Fruit fly (Drosophila melanogaster) whole organism, pupa: ENCODE data around the gene smog.

ENCODE experiments used
- CG12605 ChIP-seq: fragments of 200-800 bp; sonication (Bioruptor generic); IDR thresholded peaks from 2 replicates; pipeline ENCODE4 v1.3.6; 2022; ENCODE audit warnings: missing biosample characterization, missing genetic modification characterization
- CG34367 ChIP-seq: fragments of 200-800 bp; sonication (Bioruptor generic); optimal IDR thresholded peaks from 2 replicates; lab custom pipeline; 2018; ENCODE audit warnings: missing biosample characterization, mild to moderate bottlenecking, missing genetic modification characterization
- Ets98B ChIP-seq: fragments of 200-800 bp; sonication (Bioruptor generic); IDR thresholded peaks from 2 replicates; pipeline ENCODE4 v1.3.6; 2022; ENCODE audit warnings: missing biosample characterization, missing genetic modification characterization
- rn ChIP-seq: fragments of 200-800 bp; sonication (Bioruptor generic); IDR thresholded peaks from 2 replicates; pipeline ENCODE4 v1.3.6; 2022; ENCODE audit warnings: missing biosample characterization, missing genetic modification characterization

DNA sequence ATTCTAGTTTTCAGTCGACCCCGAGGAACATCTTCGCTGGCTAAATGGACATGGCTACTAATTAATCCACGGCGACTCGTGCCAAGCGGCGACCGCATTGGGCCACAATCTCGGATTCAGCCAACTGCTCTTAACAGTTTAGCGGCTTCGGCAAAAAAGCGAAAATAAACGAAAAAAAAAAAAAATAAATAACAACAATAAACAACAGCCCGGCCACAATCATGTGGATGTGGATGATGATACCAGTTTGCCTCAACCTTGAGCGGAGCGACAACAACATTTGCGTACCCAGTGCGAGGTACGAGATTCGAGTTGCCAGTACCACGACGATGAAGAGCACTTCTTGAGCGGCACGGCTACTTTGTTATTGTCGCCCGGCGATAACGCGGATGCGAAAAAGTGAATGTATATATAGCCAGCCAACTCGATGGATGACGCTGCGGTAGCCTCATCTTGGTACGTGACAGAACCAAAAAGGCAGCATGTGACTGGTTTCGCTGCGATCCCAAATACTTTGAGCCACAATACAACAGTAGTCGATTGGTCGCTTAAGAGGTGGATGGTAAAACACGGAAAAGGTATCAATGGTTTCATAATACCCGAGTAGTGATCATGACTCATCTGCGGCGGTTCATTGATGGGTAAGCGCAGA, 44.6 kb upstream of the smog start:
- no peak for TF ChIP-seq CG34367 (tag; lab: Kevin White, UChicago)
- no peak; the same call in 1 of the 2 replicates for TF ChIP-seq Ets98B (GFP tag; lab: Robert Waterston, UW)
- TF ChIP-seq rn (GFP tag; lab: Robert Waterston, UW): no peak
- TF ChIP-seq CG12605 (GFP tag; lab: Robert Waterston, UW): no peak
